Fruit fly (Drosophila melanogaster): ENCODE data around the gene Poxm.

Poxm gene

dm6 chr3R:8285727-8286344 is 47.8 kb downstream of the Poxm start (continued):
- TF ChIP-seq cwo (GFP tag; optimal IDR thresholded peaks at IDR 0.05) = no peak
- TF ChIP-seq lola (GFP tag; optimal IDR thresholded peaks at IDR 0.05) = peak in 1 of 3 experiments; percentile 11
- TF ChIP-seq CG33213 (GFP tag; optimal IDR thresholded peaks at IDR 0.05) = no peak
- TF ChIP-seq CG10979 (tag; optimal IDR thresholded peaks at IDR 0.05) = peak; percentile 42
- TF ChIP-seq D (optimal IDR thresholded peaks at IDR 0.05) = peak; percentile 71
- TF ChIP-seq D (GFP tag; optimal IDR thresholded peaks at IDR 0.05) = no peak
- TF ChIP-seq toy (GFP tag; IDR thresholded peaks at IDR 0.05) = no peak
- peak; percentile 42; the same call in 1 of the 2 replicates for TF ChIP-seq ato (GFP tag; IDR thresholded peaks at IDR 0.05; ENCODE audit: partially characterized antibody)
- peak; percentile 12 for TF ChIP-seq CG17829 (tag; optimal IDR thresholded peaks at IDR 0.05)
- peak; percentile 83 for TF ChIP-seq twi (tag; optimal IDR thresholded peaks at IDR 0.05)
- TF ChIP-seq CG32767 (GFP tag; IDR thresholded peaks at IDR 0.05) = no peak
- no peak for TF ChIP-seq kah (GFP tag; optimal IDR thresholded peaks at IDR 0.05)
- TF ChIP-seq C15 (GFP tag; IDR thresholded peaks at IDR 0.05) = no peak
- no peak for TF ChIP-seq B-H1 (GFP tag; IDR thresholded peaks at IDR 0.05)
- no peak for TF ChIP-seq CG18262 (tag; optimal IDR thresholded peaks at IDR 0.05)
- TF ChIP-seq CG18619 (GFP tag; optimal IDR thresholded peaks at IDR 0.05) = no peak
- no peak for TF ChIP-seq CG7357 (GFP tag; IDR thresholded peaks at IDR 0.05)
- no peak for TF ChIP-seq fd96Cb (tag; optimal IDR thresholded peaks at IDR 0.05)
- TF ChIP-seq GATAe (GFP tag; conservative IDR thresholded peaks at IDR 0.05) = no peak
- no peak for TF ChIP-seq CG12071 (GFP tag; optimal IDR thresholded peaks at IDR 0.05)
- no peak for TF ChIP-seq CG3847 (GFP tag; IDR thresholded peaks at IDR 0.05)
- TF ChIP-seq Optix (GFP tag; IDR thresholded peaks at IDR 0.05) = 0 out of 3 replicates have a peak, but pooled peaks have one; percentile 14
- no peak for TF ChIP-seq CG3065 (GFP tag; optimal IDR thresholded peaks at IDR 0.05)
- TF ChIP-seq CG5953 (GFP tag; IDR thresholded peaks at IDR 0.05) = no peak
- TF ChIP-seq Fer2 (tag; optimal IDR thresholded peaks at IDR 0.05) = no peak
- peak; percentile 9 for TF ChIP-seq trem (tag; optimal IDR thresholded peaks at IDR 0.05)
- TF ChIP-seq vfl (GFP tag; optimal IDR thresholded peaks at IDR 0.05) = no peak
- no peak for TF ChIP-seq CG8281 (tag; optimal IDR thresholded peaks at IDR 0.05)
- TF ChIP-seq bowl (GFP tag; IDR thresholded peaks at IDR 0.05) = no peak
- no peak for TF ChIP-seq CG43689 (GFP tag; IDR thresholded peaks at IDR 0.05)
- TF ChIP-seq CG6254 (GFP tag; optimal IDR thresholded peaks at IDR 0.05) = no peak
- TF ChIP-seq CG16779 (GFP tag; IDR thresholded peaks at IDR 0.05) = no peak
- TF ChIP-seq sd (tag; optimal IDR thresholded peaks at IDR 0.05) = no peak
- TF ChIP-seq CG4617 (GFP tag; optimal IDR thresholded peaks at IDR 0.05; ENCODE audit: borderline replicate concordance) = no peak
- no peak for TF ChIP-seq CG5245 (GFP tag; optimal IDR thresholded peaks at IDR 0.05)
- TF ChIP-seq CG9727 (GFP tag; optimal IDR thresholded peaks at IDR 0.05) = peak; percentile 54
- no peak for TF ChIP-seq CG17385 (GFP tag; optimal IDR thresholded peaks at IDR 0.05)
- TF ChIP-seq CG2202 (tag; optimal IDR thresholded peaks at IDR 0.05) = no peak
- TF ChIP-seq dmrt11E (tag; optimal IDR thresholded peaks at IDR 0.05) = peak; percentile 29
- TF ChIP-seq CG17568 (GFP tag; optimal IDR thresholded peaks at IDR 0.05) = no peak
- no peak for TF ChIP-seq CG10565 (GFP tag; optimal IDR thresholded peaks at IDR 0.05)
- no peak for TF ChIP-seq Xbp1 (GFP tag; optimal IDR thresholded peaks at IDR 0.05)
- no peak for TF ChIP-seq Dbx (GFP tag; IDR thresholded peaks at IDR 0.05)
- TF ChIP-seq zf30C (GFP tag; optimal IDR thresholded peaks at IDR 0.05) = peak; percentile 66
- TF ChIP-seq fd102C (GFP tag; optimal IDR thresholded peaks at IDR 0.05) = no peak
- TF ChIP-seq CG8359 (GFP tag; optimal IDR thresholded peaks at IDR 0.05; ENCODE audit: borderline replicate concordance) = no peak
